Fruit fly (Drosophila melanogaster): ENCODE data around the gene CG31546.

The CG31546 gene

dm6 chr3R:5636519-5637430 is 1.4 kb upstream of the CG31546 start, which contains the start of the genes CG31548 and CG12170 (continued):
- no peak for TF ChIP-seq CG15269 (tag; optimal IDR thresholded peaks at IDR 0.05)
- TF ChIP-seq slou (GFP tag; optimal IDR thresholded peaks at IDR 0.05) = no peak
- no peak for TF ChIP-seq H15 (GFP tag; IDR thresholded peaks at IDR 0.05)
- no peak for TF ChIP-seq rib (GFP tag; IDR thresholded peaks at IDR 0.05)
- peak; percentile 17 for TF ChIP-seq Side (GFP tag; optimal IDR thresholded peaks at IDR 0.05)
- TF ChIP-seq pzg (GFP tag; optimal IDR thresholded peaks at IDR 0.05) = peak; percentile 15
- TF ChIP-seq CG13296 (GFP tag; optimal IDR thresholded peaks at IDR 0.05) = peak; percentile 42
- TF ChIP-seq Fer3 (tag; optimal IDR thresholded peaks at IDR 0.05) = peak; percentile 45
- TF ChIP-seq crp (GFP tag; optimal IDR thresholded peaks at IDR 0.05) = no peak
- no peak for TF ChIP-seq shn (GFP tag; optimal IDR thresholded peaks at IDR 0.05)
- no peak for TF ChIP-seq prd (optimal IDR thresholded peaks at IDR 0.05)
- peak; percentile 42; the same call in 1 of the 3 replicates for TF ChIP-seq prd (GFP tag; IDR thresholded peaks at IDR 0.05)
- TF ChIP-seq MBD-R2 (GFP tag; IDR thresholded peaks at IDR 0.05) = peak; percentile 53
- TF ChIP-seq CG30403 (GFP tag; optimal IDR thresholded peaks at IDR 0.05) = peak; percentile 53
- TF ChIP-seq CG17385 (GFP tag; optimal IDR thresholded peaks at IDR 0.05) = no peak
- TF ChIP-seq CG12942 (GFP tag; optimal IDR thresholded peaks at IDR 0.05) = peak; percentile 54
- TF ChIP-seq E2f1 (GFP tag; IDR thresholded peaks at IDR 0.05) = peak; percentile 39; the same call in 1 of the 2 replicates
- TF ChIP-seq tgo (GFP tag; IDR thresholded peaks at IDR 0.05) = peak; percentile 43; the same call in 2 of the 3 replicates
- TF ChIP-seq Bdp1 (GFP tag; optimal IDR thresholded peaks at IDR 0.05) = no peak
- TF ChIP-seq Ada2b (GFP tag; IDR thresholded peaks at IDR 0.05) = 0 out of 2 replicates have a peak, but pooled peaks have one; percentile 26
- no peak for TF ChIP-seq Dbx (GFP tag; IDR thresholded peaks at IDR 0.05)
- peak; percentile 39 for TF ChIP-seq CG10462 (GFP tag; optimal IDR thresholded peaks at IDR 0.05)
- TF ChIP-seq MESR4 (GFP tag; optimal IDR thresholded peaks at IDR 0.05) = peak; percentile 94
- TF ChIP-seq CG11695 (GFP tag; IDR thresholded peaks at IDR 0.05) = peak; percentile 66
- TF ChIP-seq CG17359 (tag; optimal IDR thresholded peaks at IDR 0.05) = peak; percentile 48
- TF ChIP-seq Hr3 (GFP tag; optimal IDR thresholded peaks at IDR 0.05) = peak; percentile 46
- TF ChIP-seq CG7928 (GFP tag; optimal IDR thresholded peaks at IDR 0.05) = no peak
- TF ChIP-seq phol (tag; optimal IDR thresholded peaks at IDR 0.05) = peak; percentile 60
- TF ChIP-seq esg (GFP tag; conservative IDR thresholded peaks at IDR 0.05) = peak; percentile 50
- 0 out of 2 replicates have a peak, but pooled peaks have one; percentile 15 for TF ChIP-seq sob (GFP tag; IDR thresholded peaks at IDR 0.05)
- TF ChIP-seq CG8388 (GFP tag; optimal IDR thresholded peaks at IDR 0.05) = peak; percentile 60
- peak in 1 of 3 experiments; percentile 56 for TF ChIP-seq lola (GFP tag; optimal IDR thresholded peaks at IDR 0.05)
- peak in 1 of 2 experiments; percentile 41 for TF ChIP-seq chif (GFP tag; optimal IDR thresholded peaks at IDR 0.05)
- peak; percentile 30 for TF ChIP-seq CG10654 (GFP tag; optimal IDR thresholded peaks at IDR 0.05)
- TF ChIP-seq wek (GFP tag; optimal IDR thresholded peaks at IDR 0.05) = peak; percentile 91
- peak; percentile 23 for TF ChIP-seq CG10147 (GFP tag; optimal IDR thresholded peaks at IDR 0.05)
- peak; percentile 11 for TF ChIP-seq gro (GFP tag; optimal IDR thresholded peaks at IDR 0.05)
- no peak for TF ChIP-seq caup (GFP tag; optimal IDR thresholded peaks at IDR 0.05; ENCODE audit: severe bottlenecking)
- peak; percentile 53 for TF ChIP-seq lilli (GFP tag; optimal IDR thresholded peaks at IDR 0.05)
- no peak for TF ChIP-seq CG9932 (GFP tag; IDR thresholded peaks at IDR 0.05)
- TF ChIP-seq onecut (GFP tag; IDR thresholded peaks at IDR 0.05) = no peak
- peak; percentile 70 for TF ChIP-seq PHDP (tag; optimal IDR thresholded peaks at IDR 0.05)
- TF ChIP-seq Chrac-16 (GFP tag; optimal IDR thresholded peaks at IDR 0.05) = peak; percentile 39
- TF ChIP-seq zen (tag; optimal IDR thresholded peaks at IDR 0.05) = peak; percentile 15
- TF ChIP-seq CG34422 (GFP tag; IDR thresholded peaks at IDR 0.05) = 0 out of 3 replicates have a peak, but pooled peaks have one; percentile 16
- TF ChIP-seq sens (GFP tag) = peak; percentile 93
- TF ChIP-seq CG15011 (GFP tag; optimal IDR thresholded peaks at IDR 0.05) = no peak
- no peak for TF ChIP-seq Hand (GFP tag; optimal IDR thresholded peaks at IDR 0.05)
